Worm (Caenorhabditis elegans): ENCODE measurements around the gene EEED8.15.

- no peak for TF ChIP-seq nhr-11 (tag; optimal IDR thresholded peaks at IDR 0.05)
- no peak for TF ChIP-seq nhr-77 (tag; optimal IDR thresholded peaks at IDR 0.05)
- no peak for TF ChIP-seq aly-2 (tag; optimal IDR thresholded peaks at IDR 0.05)
- TF ChIP-seq nhr-25 (tag; optimal IDR thresholded peaks at IDR 0.05; ENCODE audit: borderline replicate concordance, insufficient read depth): no peak
- no peak for TF ChIP-seq ces-1 (GFP tag; optimal IDR thresholded peaks at IDR 0.05)
- no peak for TF ChIP-seq R02D3.7 (tag; optimal IDR thresholded peaks at IDR 0.05)
- TF ChIP-seq ZK546.5 (tag; optimal IDR thresholded peaks at IDR 0.05): no peak
- no peak for TF ChIP-seq ceh-82 (tag; optimal IDR thresholded peaks at IDR 0.05)
- TF ChIP-seq ctbp-1 (GFP tag; IDR thresholded peaks at IDR 0.05): no peak
- no peak for TF ChIP-seq sdz-12 (GFP tag; optimal IDR thresholded peaks at IDR 0.05)
- TF ChIP-seq nhr-41 (GFP tag; IDR thresholded peaks at IDR 0.05): no peak
- no peak for TF ChIP-seq nhr-76 (tag; optimal IDR thresholded peaks at IDR 0.05)
These were observed 48.4 kb upstream of the EEED8.15 start, which contains the start of gene F09E5.12 for ce11 chrII:5370641-5371040.

All from whole organism, L4 larva.